Worm (Caenorhabditis elegans): Measurements from ENCODE around the gene his-64.

DNA sequence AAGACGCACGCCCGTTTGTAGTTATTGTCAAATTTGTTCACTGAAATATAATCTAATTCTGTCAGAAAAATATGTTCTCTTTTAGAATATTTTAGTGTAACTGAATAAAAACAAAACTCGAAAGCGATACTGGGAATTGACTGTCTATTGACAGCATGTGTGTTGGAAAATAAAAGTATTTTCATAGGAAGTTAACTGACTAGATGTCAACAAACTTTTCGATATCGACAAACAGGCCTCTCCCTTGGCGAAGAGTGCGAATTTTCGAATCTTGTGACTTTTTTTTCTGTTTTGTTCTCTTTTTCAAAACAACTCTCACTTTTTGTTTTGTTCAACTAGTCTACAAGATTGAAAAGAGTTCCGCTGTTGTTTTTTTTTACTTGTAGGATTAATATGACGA is 31.3 kb downstream of the his-64 start:
- TF ChIP-seq mdl-1 (tag; optimal IDR thresholded peaks at IDR 0.05) (no peak), nhr-10 (tag; optimal IDR thresholded peaks at IDR 0.05) (no peak), nhr-237 (tag; optimal IDR thresholded peaks at IDR 0.05) (no peak), R02D3.7 (tag; optimal IDR thresholded peaks at IDR 0.05) (no peak)
